Worm (Caenorhabditis elegans) whole organism, early embryonic: ENCODE results near the gene srw-34.

Source experiments
- aly-1 ChIP-seq: sonication (generic microtip); optimal IDR thresholded peaks from 2 replicates; lab custom pipeline; 2016; ENCODE audit warnings: missing genetic modification characterization, missing compliant biosample characterization
- sea-1 ChIP-seq: fragments of 200-800 bp; sonication (Bioruptor generic); conservative IDR thresholded peaks from 2 replicates; pipeline ENCODE4 v1.3.6; 2022; ENCODE audit warnings: missing genetic modification characterization, missing compliant biosample characterization

DNA sequence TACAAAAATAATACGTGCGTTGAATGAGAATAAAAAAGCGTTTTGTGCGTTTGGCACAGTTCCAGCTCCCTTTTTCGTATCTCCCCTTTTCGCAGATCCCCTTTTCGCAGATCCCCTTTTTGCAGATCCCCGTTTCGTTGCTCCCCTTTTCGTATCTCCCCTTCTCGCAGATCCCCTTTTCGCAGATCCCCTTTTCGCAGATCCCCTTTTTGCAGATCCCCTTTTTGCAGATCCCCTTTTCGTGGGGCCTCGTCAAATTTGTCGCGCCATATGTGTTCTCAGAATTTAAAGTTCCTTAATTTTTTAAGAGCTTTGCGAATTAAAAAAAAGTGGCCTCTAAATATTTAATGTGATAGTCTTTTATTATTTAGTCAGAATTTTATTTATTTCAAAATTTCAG is 30.8 kb upstream of the srw-34 start, which contains the start of gene Y32B12B.4:
- peak; percentile 54; the same call in 1 of the 2 replicates for TF ChIP-seq sea-1 (GFP tag; lab: Robert Waterston, UW)
- TF ChIP-seq aly-1 (tag; lab: Kevin White, UChicago) = peak; percentile 16
